Fruit fly (Drosophila melanogaster) whole organism, embryonic: ENCODE data around the gene CG17300.

ENCODE experiments used
- Abd-B ChIP-seq: fragments of 200-800 bp; sonication (Bioruptor generic); optimal IDR thresholded peaks from 2 replicates; lab custom pipeline; 2018; ENCODE audit warnings: missing biosample characterization, mild to moderate bottlenecking, missing genetic modification characterization, moderate library complexity
- Adf1 ChIP-seq: fragments of 200-800 bp; sonication (Bioruptor generic); IDR thresholded peaks from 2 replicates; pipeline ENCODE4 v1.3.6; 2022; ENCODE audit warnings: missing biosample characterization, missing genetic modification characterization
- Antp ChIP-seq: fragments of 200-800 bp; sonication (Bioruptor generic); optimal IDR thresholded peaks from 3 replicates; lab custom pipeline; 2016; ENCODE audit warnings: missing biosample characterization, missing genetic modification characterization
- Asciz ChIP-seq: fragments of 200-800 bp; sonication (Bioruptor generic); optimal IDR thresholded peaks from 2 replicates; lab custom pipeline; 2017; ENCODE audit warnings: missing biosample characterization, mild to moderate bottlenecking, missing genetic modification characterization, missing genetic modification reagents
- C15 ChIP-seq: fragments of 200-800 bp; sonication (Bioruptor generic); IDR thresholded peaks from 3 replicates; pipeline ENCODE4 v1.3.6; 2022; ENCODE audit warnings: missing biosample characterization, missing genetic modification characterization
- CG12236 ChIP-seq: fragments of 200-800 bp; sonication (Bioruptor generic); optimal IDR thresholded peaks from 2 replicates; lab custom pipeline; 2016; ENCODE audit warnings: missing biosample characterization, missing genetic modification characterization
- CG14441 ChIP-seq: fragments of 200-800 bp; sonication (Bioruptor generic); IDR thresholded peaks from 2 replicates; pipeline ENCODE4 v1.3.6; 2022; ENCODE audit warnings: missing biosample characterization, missing genetic modification characterization
- CG15601 ChIP-seq: fragments of 200-800 bp; sonication (Bioruptor generic); optimal IDR thresholded peaks from 3 replicates; lab custom pipeline; 2019; ENCODE audit warnings: missing biosample characterization, mild to moderate bottlenecking, missing genetic modification characterization, moderate library complexity
- CG17612 ChIP-seq: fragments of 200-800 bp; sonication (Bioruptor generic); IDR thresholded peaks from 2 replicates; pipeline ENCODE4 v1.3.6; 2022; ENCODE audit warnings: missing biosample characterization, missing genetic modification characterization
- CG18619 ChIP-seq: fragments of 200-800 bp; sonication (Bioruptor generic); optimal IDR thresholded peaks from 3 replicates; lab custom pipeline; 2017; ENCODE audit warnings: missing biosample characterization, mild to moderate bottlenecking, missing genetic modification characterization
- CG34376 ChIP-seq: fragments of 200-800 bp; sonication (Bioruptor generic); optimal IDR thresholded peaks from 2 replicates; lab custom pipeline; 2018; ENCODE audit warnings: missing biosample characterization, mild to moderate bottlenecking, missing genetic modification characterization
- CG4282 ChIP-seq: fragments of 200-800 bp; sonication (Bioruptor generic); optimal IDR thresholded peaks from 2 replicates; lab custom pipeline; 2016; ENCODE audit warnings: missing biosample characterization, missing genetic modification characterization
- CG4360 ChIP-seq: fragments of 200-800 bp; sonication (Bioruptor generic); IDR thresholded peaks from 2 replicates; pipeline ENCODE4 v1.3.6; 2022; ENCODE audit warnings: missing biosample characterization, missing genetic modification characterization
- CG4424 ChIP-seq: fragments of 200-800 bp; sonication (Bioruptor generic); optimal IDR thresholded peaks from 3 replicates; lab custom pipeline; 2016; ENCODE audit warnings: missing biosample characterization, missing genetic modification characterization
- CG4707 ChIP-seq: fragments of 200-800 bp; sonication (Bioruptor generic); optimal IDR thresholded peaks from 2 replicates; lab custom pipeline; 2018; ENCODE audit warnings: missing biosample characterization, mild to moderate bottlenecking, missing genetic modification characterization, moderate library complexity
- CG5180 ChIP-seq: fragments of 200-800 bp; sonication (Bioruptor generic); optimal IDR thresholded peaks from 3 replicates; lab custom pipeline; 2017; ENCODE audit warnings: missing biosample characterization, missing genetic modification characterization, mild to moderate bottlenecking, moderate library complexity, missing genetic modification reagents
- CG7987 ChIP-seq: fragments of 200-800 bp; sonication (Bioruptor generic); optimal IDR thresholded peaks from 2 replicates; lab custom pipeline; 2018; ENCODE audit warnings: missing biosample characterization, mild to moderate bottlenecking, missing genetic modification characterization, moderate library complexity
- CG8281 ChIP-seq: fragments of 200-800 bp; sonication (Bioruptor generic); optimal IDR thresholded peaks from 2 replicates; lab custom pipeline; 2018; ENCODE audit warnings: missing biosample characterization, mild to moderate bottlenecking, missing genetic modification characterization, moderate library complexity
- CG9876 ChIP-seq: fragments of 200-800 bp; sonication (Bioruptor generic); optimal IDR thresholded peaks from 2 replicates; lab custom pipeline; 2016; ENCODE audit warnings: missing biosample characterization, missing genetic modification characterization
- CG9932 ChIP-seq: fragments of 200-800 bp; sonication (Bioruptor generic); IDR thresholded peaks from 2 replicates; pipeline ENCODE4 v1.3.6; 2022; ENCODE audit warnings: missing biosample characterization, missing genetic modification characterization
- Camta ChIP-seq: fragments of 200-800 bp; sonication (Bioruptor generic); optimal IDR thresholded peaks from 2 replicates; lab custom pipeline; 2016; ENCODE audit warnings: missing biosample characterization, missing genetic modification characterization
- CoRest ChIP-seq: fragments of 200-800 bp; sonication (Bioruptor generic); optimal IDR thresholded peaks from 3 replicates; lab custom pipeline; 2018; ENCODE audit warnings: missing biosample characterization, mild to moderate bottlenecking, missing genetic modification characterization, moderate library complexity
- Deaf1 ChIP-seq: fragments of 200-800 bp; optimal IDR thresholded peaks from 3 replicates; lab custom pipeline; 2019; ENCODE audit warnings: missing biosample characterization, mild to moderate bottlenecking, missing genetic modification characterization, moderate library complexity
- H15 ChIP-seq: fragments of 200-800 bp; sonication (Bioruptor generic); IDR thresholded peaks from 3 replicates; pipeline ENCODE4 v1.3.6; 2022; ENCODE audit warnings: missing biosample characterization, missing genetic modification characterization
- HHEX ChIP-seq: fragments of 200-800 bp; sonication (Bioruptor generic); optimal IDR thresholded peaks from 3 replicates; lab custom pipeline; 2017; ENCODE audit warnings: missing biosample characterization, mild to moderate bottlenecking, missing genetic modification characterization, missing genetic modification reagents
- HmgZ ChIP-seq: fragments of 200-800 bp; sonication (Bioruptor generic); optimal IDR thresholded peaks from 2 replicates; lab custom pipeline; 2018; ENCODE audit warnings: missing biosample characterization, mild to moderate bottlenecking, missing genetic modification characterization
- Lhr ChIP-seq: fragments of 200-800 bp; sonication (Bioruptor generic); optimal IDR thresholded peaks from 3 replicates; lab custom pipeline; 2017; ENCODE audit warnings: mild to moderate bottlenecking, missing biosample characterization, missing genetic modification reagents, missing genetic modification characterization
- MBD-R2 ChIP-seq: fragments of 200-800 bp; sonication (Bioruptor generic); IDR thresholded peaks from 2 replicates; pipeline ENCODE4 v1.3.6; 2022; ENCODE audit warnings: missing biosample characterization, missing genetic modification characterization
- MESR4 ChIP-seq: fragments of 200-800 bp; sonication (Bioruptor generic); optimal IDR thresholded peaks from 2 replicates; lab custom pipeline; 2018; ENCODE audit warnings: missing biosample characterization, mild to moderate bottlenecking, missing genetic modification characterization, moderate library complexity
- Mrtf ChIP-seq: fragments of 200-800 bp; sonication (Bioruptor generic); IDR thresholded peaks from 3 replicates; pipeline ENCODE4 v1.3.6; 2022; ENCODE audit warnings: missing biosample characterization, missing genetic modification characterization
- Myb ChIP-seq: fragments of 200-800 bp; sonication (Bioruptor generic); optimal IDR thresholded peaks from 2 replicates; lab custom pipeline; 2016; ENCODE audit warnings: missing biosample characterization, missing genetic modification characterization
- NFAT ChIP-seq: fragments of 200-800 bp; sonication (Bioruptor generic); IDR thresholded peaks from 2 replicates; pipeline ENCODE4 v1.3.6; 2022; ENCODE audit warnings: missing biosample characterization, missing genetic modification characterization
- Neu2 ChIP-seq: fragments of 200-800 bp; sonication (Bioruptor generic); optimal IDR thresholded peaks from 3 replicates; lab custom pipeline; 2016; ENCODE audit warnings: missing biosample characterization, missing genetic modification characterization, borderline replicate concordance
- ac ChIP-seq: fragments of 200-800 bp; sonication (Bioruptor generic); optimal IDR thresholded peaks from 3 replicates; lab custom pipeline; 2017; ENCODE audit warnings: missing biosample characterization, mild to moderate bottlenecking, missing genetic modification characterization
- al ChIP-seq: fragments of 200-800 bp; sonication (Bioruptor generic); IDR thresholded peaks from 2 replicates; pipeline ENCODE4 v1.3.6; 2022; ENCODE audit warnings: missing biosample characterization, missing genetic modification characterization
- bab2 ChIP-seq: fragments of 200-800 bp; sonication (Bioruptor generic); optimal IDR thresholded peaks from 2 replicates; lab custom pipeline; 2016; ENCODE audit warnings: missing biosample characterization, missing genetic modification characterization
- en ChIP-seq: fragments of 200-800 bp; sonication (Bioruptor generic); optimal IDR thresholded peaks from 2 replicates; lab custom pipeline; 2016; ENCODE audit warnings: missing biosample characterization, missing genetic modification characterization
- fd64A ChIP-seq: fragments of 200-800 bp; sonication (Bioruptor generic); optimal IDR thresholded peaks from 3 replicates; lab custom pipeline; 2018; ENCODE audit warnings: missing biosample characterization, mild to moderate bottlenecking, missing genetic modification characterization
- grau ChIP-seq: fragments of 200-800 bp; optimal IDR thresholded peaks from 3 replicates; lab custom pipeline; 2019; ENCODE audit warnings: missing biosample characterization, mild to moderate bottlenecking, missing genetic modification characterization, moderate library complexity
- her ChIP-seq: fragments of 200-800 bp; sonication (Bioruptor generic); optimal IDR thresholded peaks from 2 replicates; lab custom pipeline; 2016; ENCODE audit warnings: missing biosample characterization, missing genetic modification characterization
- ind ChIP-seq: fragments of 200-800 bp; sonication (Bioruptor generic); optimal IDR thresholded peaks from 3 replicates; lab custom pipeline; 2016; ENCODE audit warnings: missing biosample characterization, missing genetic modification characterization
- nerfin-2 ChIP-seq: fragments of 200-800 bp; sonication (Bioruptor generic); IDR thresholded peaks from 2 replicates; pipeline ENCODE4 v1.3.6; 2022; ENCODE audit warnings: missing biosample characterization, missing genetic modification characterization; ENCODE audit not compliant: partially characterized antibody
- org-1 ChIP-seq: fragments of 200-800 bp; sonication (Bioruptor generic); optimal IDR thresholded peaks from 2 replicates; lab custom pipeline; 2017; ENCODE audit warnings: missing biosample characterization, missing genetic modification characterization
- pum ChIP-seq: fragments of 200-800 bp; sonication (Bioruptor generic); optimal IDR thresholded peaks from 2 replicates; lab custom pipeline; 2016; ENCODE audit warnings: missing biosample characterization, missing genetic modification characterization
- row ChIP-seq: fragments of 200-800 bp; sonication (Bioruptor generic); IDR thresholded peaks from 3 replicates; pipeline ENCODE4 v1.3.6; 2022; ENCODE audit warnings: missing biosample characterization, missing genetic modification characterization
- run ChIP-seq: fragments of 200-800 bp; sonication (Bioruptor generic); optimal IDR thresholded peaks from 3 replicates; lab custom pipeline; 2018; ENCODE audit warnings: missing biosample characterization, mild to moderate bottlenecking, missing genetic modification characterization
- salm ChIP-seq: fragments of 200-800 bp; sonication (Bioruptor generic); optimal IDR thresholded peaks from 2 replicates; lab custom pipeline; 2018; ENCODE audit warnings: missing biosample characterization, mild to moderate bottlenecking, missing genetic modification characterization
- schlank ChIP-seq: fragments of 200-800 bp; sonication (Bioruptor generic); optimal IDR thresholded peaks from 2 replicates; lab custom pipeline; 2018; ENCODE audit warnings: missing biosample characterization, mild to moderate bottlenecking, missing genetic modification characterization
- sna ChIP-seq: fragments of 200-800 bp; sonication (Bioruptor generic); IDR thresholded peaks from 2 replicates; pipeline ENCODE4 v1.3.6; 2022; ENCODE audit warnings: missing biosample characterization, missing genetic modification characterization; ENCODE audit not compliant: partially characterized antibody
- ssp ChIP-seq: fragments of 200-800 bp; sonication (Bioruptor generic); IDR thresholded peaks from 2 replicates; pipeline ENCODE4 v1.3.6; 2022; ENCODE audit warnings: missing biosample characterization, missing genetic modification characterization
- tio ChIP-seq: fragments of 200-800 bp; sonication (Bioruptor generic); optimal IDR thresholded peaks from 2 replicates; lab custom pipeline; 2017; ENCODE audit warnings: missing biosample characterization, missing genetic modification characterization, inconsistent platforms
- zen2 ChIP-seq: fragments of 200-800 bp; sonication (Bioruptor generic); IDR thresholded peaks from 3 replicates; pipeline ENCODE4 v1.3.6; 2022; ENCODE audit warnings: missing biosample characterization, missing genetic modification characterization; ENCODE audit not compliant: partially characterized antibody

The CG17300 gene

dm6 chr3L:13068293-13068692 is 18.8 kb downstream of the CG17300 start (continued):
- peak; percentile 14 for TF ChIP-seq CG18619 (GFP tag; lab: Kevin White, UChicago)
- TF ChIP-seq CG7987 (GFP tag; lab: Kevin White, UChicago), result no peak
- no peak for TF ChIP-seq H15 (GFP tag; lab: Robert Waterston, UW)
- no peak for TF ChIP-seq CG34376 (GFP tag; lab: Kevin White, UChicago)
- TF ChIP-seq C15, result no peak
- TF ChIP-seq grau (tag; lab: Kevin White, UChicago), result peak; percentile 29
- TF ChIP-seq CG4707 (GFP tag; lab: Kevin White, UChicago), result no peak
- no peak for TF ChIP-seq her (GFP tag; lab: Kevin White, UChicago)
- no peak for TF ChIP-seq Myb (GFP tag; lab: Kevin White, UChicago)
- TF ChIP-seq CG12236 (GFP tag; lab: Kevin White, UChicago), result peak; percentile 6
- TF ChIP-seq CG4424 (GFP tag; lab: Kevin White, UChicago), result peak; percentile 34
- TF ChIP-seq schlank (tag; lab: Kevin White, UChicago), result no peak
- TF ChIP-seq Asciz (GFP tag; lab: Kevin White, UChicago), result no peak
- no peak for TF ChIP-seq CG9932 (GFP tag; lab: Robert Waterston, UW)
- no peak for TF ChIP-seq salm (tag; lab: Kevin White, UChicago)
- TF ChIP-seq org-1 (GFP tag; lab: Kevin White, UChicago), result no peak
- TF ChIP-seq sna, result no peak
- TF ChIP-seq Antp, result no peak
- no peak for TF ChIP-seq zen2 (GFP tag; lab: Robert Waterston, UW)
- no peak for TF ChIP-seq MESR4 (GFP tag; lab: Kevin White, UChicago)
- TF ChIP-seq run (tag; lab: Kevin White, UChicago), result no peak
- TF ChIP-seq Lhr (GFP tag; lab: Kevin White, UChicago), result peak; percentile 19
- TF ChIP-seq Deaf1 (tag; lab: Kevin White, UChicago), result no peak
- no peak for TF ChIP-seq al (GFP tag; lab: Robert Waterston, UW)
- no peak for TF ChIP-seq HHEX (GFP tag; lab: Kevin White, UChicago)
- no peak for TF ChIP-seq Camta (GFP tag; lab: Kevin White, UChicago)
- no peak for TF ChIP-seq Abd-B (GFP tag; lab: Kevin White, UChicago)
- TF ChIP-seq CG9876 (GFP tag; lab: Kevin White, UChicago), result no peak
- TF ChIP-seq CG14441 (GFP tag; lab: Robert Waterston, UW), result no peak
- TF ChIP-seq ind (GFP tag; lab: Kevin White, UChicago), result no peak
- no peak for TF ChIP-seq NFAT
- peak; percentile 29 for TF ChIP-seq tio (GFP tag; lab: Kevin White, UChicago)
- no peak for TF ChIP-seq CG8281
- TF ChIP-seq Mrtf (GFP tag; lab: Robert Waterston, UW), result no peak
- TF ChIP-seq Neu2 (GFP tag; lab: Kevin White, UChicago), result no peak
- TF ChIP-seq MBD-R2 (GFP tag; lab: Robert Waterston, UW), result no peak
- no peak for TF ChIP-seq row (GFP tag; lab: Robert Waterston, UW)
- no peak for TF ChIP-seq en
- TF ChIP-seq Adf1 (GFP tag; lab: Robert Waterston, UW), result no peak
- no peak for TF ChIP-seq CG4360 (GFP tag; lab: Robert Waterston, UW)
- TF ChIP-seq ssp (GFP tag; lab: Robert Waterston, UW), result no peak
- TF ChIP-seq HmgZ (tag; lab: Kevin White, UChicago), result no peak
- peak; percentile 14 for TF ChIP-seq CG15601 (tag; lab: Kevin White, UChicago)
- no peak for TF ChIP-seq CG5180 (GFP tag; lab: Kevin White, UChicago)
- no peak for TF ChIP-seq fd64A (GFP tag; lab: Kevin White, UChicago)
- TF ChIP-seq pum, result peak; percentile 20
- TF ChIP-seq CoRest (tag; lab: Kevin White, UChicago), result peak; percentile 26
- TF ChIP-seq CG17612 (GFP tag; lab: Robert Waterston, UW), result no peak
- no peak for TF ChIP-seq nerfin-2 (GFP tag; lab: Robert Waterston, UW)
- no peak for TF ChIP-seq CG4282 (GFP tag; lab: Kevin White, UChicago)
- no peak for TF ChIP-seq bab2
- peak; percentile 33 for TF ChIP-seq ac (GFP tag; lab: Kevin White, UChicago)
